Worm (Caenorhabditis elegans): ENCODE measurements around the gene T24F1.4.

T24F1.4 gene

DNA sequence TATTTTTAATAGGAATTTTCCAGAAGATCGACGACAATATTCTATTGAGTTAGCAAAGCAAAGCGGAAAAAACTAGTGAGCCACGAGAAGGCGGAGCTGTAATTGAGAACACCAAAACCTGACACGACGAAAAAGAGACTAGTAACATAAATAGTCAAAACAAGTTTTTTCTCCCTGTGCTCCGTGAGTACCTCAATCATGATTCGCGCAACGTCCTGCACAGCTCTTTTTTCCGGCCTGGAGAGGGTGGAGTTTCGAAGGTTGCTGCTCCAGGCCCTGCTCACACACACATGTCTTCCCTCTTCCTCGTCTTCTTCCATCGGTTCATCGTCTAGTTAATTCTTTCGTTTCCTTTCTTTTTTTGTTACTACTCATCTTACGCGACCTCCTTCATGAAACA, 37.5 kb upstream of the T24F1.4 start, which contains the start of gene clh-2:
Gene clh-2 (plus strand): TSS at position 301 of the 400 bp plus-strand sequence.
- TF ChIP-seq C06A6.2 (GFP tag; conservative IDR thresholded peaks at IDR 0.05), result no peak
- TF ChIP-seq snpc-1.1 (tag; optimal IDR thresholded peaks at IDR 0.05; ENCODE audit: insufficient read depth), result no peak
- 0 out of 2 replicates have a peak, but pooled peaks have one; percentile 40 for TF ChIP-seq Y53G8AR.9 (GFP tag; conservative IDR thresholded peaks at IDR 0.05)

DNA sequence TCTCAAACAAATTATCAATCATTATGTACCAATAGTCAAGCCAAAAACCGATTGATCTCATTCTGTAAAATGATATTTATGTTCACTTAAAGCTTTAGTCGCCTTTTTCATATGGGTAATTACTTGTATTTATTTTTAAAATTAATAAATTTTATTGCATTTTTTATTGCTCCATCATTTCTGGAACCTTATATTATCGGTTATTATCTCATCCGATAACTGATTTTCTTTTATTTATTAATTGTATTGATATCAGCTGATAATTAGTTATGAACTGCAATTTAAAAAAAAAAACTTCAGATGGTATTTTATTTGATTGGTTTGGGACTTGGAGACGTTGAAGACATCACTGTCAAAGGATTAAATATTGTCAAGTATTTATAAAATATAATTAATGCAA, 35.8 kb upstream of the T24F1.4 start, which contains the start of gene dph-5:
Gene dph-5 (plus strand): TSS at position 301 of the 400 bp plus-strand sequence.
- TF ChIP-seq C17E4.6 (GFP tag; IDR thresholded peaks at IDR 0.05) (no peak), hsf-1 (GFP tag; IDR thresholded peaks at IDR 0.05) (no peak), him-1 (tag; optimal IDR thresholded peaks at IDR 0.05) (no peak), F23B12.7 (tag; optimal IDR thresholded peaks at IDR 0.05; ENCODE audit: insufficient read depth) (no peak), F37B4.10 (GFP tag; IDR thresholded peaks at IDR 0.05) (no peak), mes-4 (tag; optimal IDR thresholded peaks at IDR 0.05) (no peak), mcd-1 (GFP tag; IDR thresholded peaks at IDR 0.05) (no peak), hlh-12 (tag; optimal IDR thresholded peaks at IDR 0.05) (no peak), hmg-1.2 (GFP tag; IDR thresholded peaks at IDR 0.05) (no peak), fkh-3 (tag; optimal IDR thresholded peaks at IDR 0.05) (no peak), tbp1 (GFP tag; optimal IDR thresholded peaks at IDR 0.05) (no peak), ZK185.1 (tag; optimal IDR thresholded peaks at IDR 0.05; ENCODE audit: poor library complexity, severe bottlenecking) (no peak), B0019.2 (GFP tag; conservative IDR thresholded peaks at IDR 0.05) (no peak), hlh-26 (GFP tag; conservative IDR thresholded peaks at IDR 0.05) (no peak)

DNA sequence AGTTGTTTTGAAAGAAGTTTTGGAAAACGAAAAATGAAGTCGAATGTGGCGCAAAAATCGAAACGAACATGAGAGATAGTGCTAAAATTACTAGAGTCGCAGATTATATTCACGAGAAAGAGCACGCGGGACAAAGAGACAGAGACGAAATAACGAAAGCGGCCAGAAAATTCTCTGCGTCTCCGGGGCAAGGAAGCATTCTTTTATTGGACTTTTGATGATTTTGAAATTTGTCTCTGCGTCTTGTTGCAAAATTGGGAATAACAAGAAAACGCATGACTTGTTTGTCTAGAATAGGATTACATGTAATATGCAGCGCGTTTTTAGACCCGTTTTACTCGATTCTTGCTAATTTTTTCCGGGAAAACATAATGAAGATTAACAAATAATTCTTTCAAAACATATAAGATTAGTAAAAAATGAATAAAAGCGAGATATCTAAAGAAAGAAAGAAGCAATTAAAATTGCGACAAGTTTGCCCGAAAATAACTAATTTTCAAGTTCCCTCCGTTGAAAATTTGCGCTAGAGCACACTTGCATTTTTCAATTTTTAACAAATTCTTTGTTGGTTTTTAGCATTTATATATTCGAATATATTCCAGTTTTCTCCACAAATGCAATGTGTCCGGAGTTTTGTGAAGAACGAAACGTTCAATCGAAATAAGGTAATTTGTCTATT, 34.0 kb upstream of the T24F1.4 start, which contains the start of the genes B0491.6 and pigm-1:
Gene B0491.6 (minus strand): TSS at position 466 of the 679 bp plus-strand sequence.
Gene pigm-1 (plus strand): TSS at position 568 of the 679 bp plus-strand sequence.
- TF ChIP-seq F55B11.4 (tag; optimal IDR thresholded peaks at IDR 0.05; ENCODE audit: borderline replicate concordance, insufficient read depth) (no peak), Y79H2A.3 (GFP tag; conservative IDR thresholded peaks at IDR 0.05) (no peak), nfya-2 (GFP tag; IDR thresholded peaks at IDR 0.05) (no peak), C06A6.2 (GFP tag; conservative IDR thresholded peaks at IDR 0.05) (no peak), lin-35 (GFP tag; optimal IDR thresholded peaks at IDR 0.05) (peak in 2 of 3 experiments; percentile 38 to 63), B0336.3 (GFP tag; IDR thresholded peaks at IDR 0.05) (no peak), hsf-1 (GFP tag; IDR thresholded peaks at IDR 0.05) (0 out of 2 replicates have a peak, but pooled peaks have one; percentile 39), lir-1 (GFP tag; conservative IDR thresholded peaks at IDR 0.05) (0 out of 2 replicates have a peak, but pooled peaks have one; percentile 10), let-607 (tag; optimal IDR thresholded peaks at IDR 0.05) (no peak), athp-1 (tag; optimal IDR thresholded peaks at IDR 0.05) (no peak), pbrm-1 (GFP tag; IDR thresholded peaks at IDR 0.05) (0 out of 2 replicates have a peak, but pooled peaks have one; percentile 16), ztf-22 (GFP tag; optimal IDR thresholded peaks at IDR 0.05) (no peak), ztf-28 (GFP tag; IDR thresholded peaks at IDR 0.05) (no peak), nhr-90 (tag; optimal IDR thresholded peaks at IDR 0.05) (no peak), madf-10 (tag; optimal IDR thresholded peaks at IDR 0.05) (peak; percentile 6), F23B12.7 (tag; optimal IDR thresholded peaks at IDR 0.05; ENCODE audit: insufficient read depth) (no peak), K12H6.12 (tag; optimal IDR thresholded peaks at IDR 0.05) (peak; percentile 70), let-526 (GFP tag; IDR thresholded peaks at IDR 0.05) (no peak), attf-5 (GFP tag; optimal IDR thresholded peaks at IDR 0.05) (peak; percentile 90), ztf-18 (tag; optimal IDR thresholded peaks at IDR 0.05) (peak; percentile 77), C17E4.6 (GFP tag; IDR thresholded peaks at IDR 0.05) (no peak), mcd-1 (GFP tag; IDR thresholded peaks at IDR 0.05) (peak; percentile 61; the same call in 1 of the 2 replicates), lin-40 (tag; optimal IDR thresholded peaks at IDR 0.05) (peak; percentile 64), Y56A3A.18 (GFP tag; IDR thresholded peaks at IDR 0.05) (no peak), F52B5.7 (tag; optimal IDR thresholded peaks at IDR 0.05) (no peak), hmg-1.2 (GFP tag; IDR thresholded peaks at IDR 0.05) (peak; percentile 94), snpc-4 (GFP tag; optimal IDR thresholded peaks at IDR 0.05) (peak; percentile 12), snpc-4 (tag; optimal IDR thresholded peaks at IDR 0.05) (peak in 3 of 4 experiments; percentile 19 to 53 (median 50)), nhr-80 (tag; optimal IDR thresholded peaks at IDR 0.05) (peak; percentile 42), bed-1 (GFP tag; IDR thresholded peaks at IDR 0.05) (no peak), repo-1 (tag; optimal IDR thresholded peaks at IDR 0.05) (no peak), B0261.1 (tag; optimal IDR thresholded peaks at IDR 0.05) (no peak)
